Worm (Caenorhabditis elegans): Measurements from ENCODE around the gene smk-1.

DNA sequence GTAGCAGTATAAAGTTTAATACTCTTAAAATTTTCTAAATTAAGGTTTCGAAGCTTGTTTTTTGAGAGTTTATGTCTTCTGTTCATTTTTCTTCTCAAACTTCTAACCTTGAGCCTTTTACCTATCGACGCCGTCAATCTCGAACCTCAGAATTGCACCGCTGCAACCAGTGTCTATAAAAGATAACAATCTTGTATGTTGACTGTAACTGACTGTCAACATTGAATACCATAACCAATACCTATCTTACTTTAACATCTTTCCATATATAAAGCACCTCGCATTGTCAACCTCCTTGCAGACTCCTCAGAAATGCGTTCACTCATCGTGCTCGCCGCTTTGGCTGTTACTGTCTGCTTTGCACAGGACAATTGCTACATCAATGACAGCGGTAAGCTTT, 11.1 kb downstream of the smk-1 start, which contains the start of gene grd-5:
- no peak for TF ChIP-seq aly-1 (tag; optimal IDR thresholded peaks at IDR 0.05)
- no peak for TF ChIP-seq ceh-13 (GFP tag; optimal IDR thresholded peaks at IDR 0.05)
- no peak for TF ChIP-seq tra-4 (tag; optimal IDR thresholded peaks at IDR 0.05)
- no peak for TF ChIP-seq hmbx-1 (tag; optimal IDR thresholded peaks at IDR 0.05)

Data from whole organism, early embryonic.